Fruit fly (Drosophila melanogaster): Measurements from ENCODE around the gene wrm2.

Gene wrm2

DNA sequence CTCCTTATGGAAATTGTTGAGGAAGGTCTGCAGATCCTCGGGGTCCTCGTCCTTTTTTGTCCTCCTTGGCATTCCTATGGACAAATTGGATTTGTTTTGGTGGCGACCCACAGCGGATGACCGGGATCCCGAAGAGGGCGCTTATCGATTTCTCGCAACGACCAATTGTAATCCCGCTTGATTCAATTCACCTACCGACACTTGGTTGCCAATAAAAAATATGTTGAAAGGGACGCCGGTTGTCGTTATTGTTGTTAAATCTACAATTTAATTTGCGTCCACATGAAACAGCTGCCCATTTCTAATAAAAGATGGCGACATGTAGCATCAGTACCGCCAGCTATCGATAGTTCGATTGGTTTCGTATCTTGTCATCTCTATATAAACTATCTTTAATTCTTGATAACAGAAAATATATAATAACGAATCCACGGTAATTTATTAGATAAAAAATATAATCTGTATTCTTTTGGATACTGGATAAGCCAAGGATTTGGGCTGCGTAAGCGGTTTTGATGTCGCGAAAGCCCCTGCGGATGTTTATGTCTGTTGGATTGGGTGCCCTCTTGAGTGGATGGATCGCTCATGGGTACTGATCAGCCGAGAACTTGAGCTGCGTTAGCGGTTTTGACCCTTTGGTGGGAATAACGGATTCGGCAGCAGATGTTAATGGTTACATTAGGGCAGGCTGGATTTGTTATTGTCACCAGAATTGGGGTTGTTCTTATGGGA is 21.5 kb upstream of the wrm2 start, which contains the start of gene CTCF:
Gene CTCF (minus strand): TSS at position 328 of the 732 bp plus-strand sequence.
- TF ChIP-seq CG32006 (GFP tag; optimal IDR thresholded peaks at IDR 0.05) (no peak), CG1621 (tag; optimal IDR thresholded peaks at IDR 0.05) (peak; percentile 24), CG3919 (GFP tag; optimal IDR thresholded peaks at IDR 0.05) (peak; percentile 44), Sox14 (GFP tag; optimal IDR thresholded peaks at IDR 0.05) (peak; percentile 44), CG31627 (GFP tag; optimal IDR thresholded peaks at IDR 0.05) (peak; percentile 43), topi (GFP tag; optimal IDR thresholded peaks at IDR 0.05) (peak; percentile 36), CG6792 (GFP tag; optimal IDR thresholded peaks at IDR 0.05) (no peak), Ets96B (tag; optimal IDR thresholded peaks at IDR 0.05) (no peak), CG8319 (GFP tag; optimal IDR thresholded peaks at IDR 0.05) (no peak), CG6163 (GFP tag; IDR thresholded peaks at IDR 0.05) (no peak), Hr39 (GFP tag; optimal IDR thresholded peaks at IDR 0.05) (no peak), Eip75B (GFP tag; optimal IDR thresholded peaks at IDR 0.05) (no peak), Sox102F (GFP tag; optimal IDR thresholded peaks at IDR 0.05) (no peak), CG10631 (GFP tag; optimal IDR thresholded peaks at IDR 0.05) (peak; percentile 1), CG16779 (tag; optimal IDR thresholded peaks at IDR 0.05) (no peak), salr (GFP tag; optimal IDR thresholded peaks at IDR 0.05) (no peak), Hr4 (GFP tag; optimal IDR thresholded peaks at IDR 0.05) (no peak), cyc (GFP tag; optimal IDR thresholded peaks at IDR 0.05) (peak; percentile 38), lz (GFP tag; optimal IDR thresholded peaks at IDR 0.05) (peak; percentile 58), CG3032 (tag; optimal IDR thresholded peaks at IDR 0.05) (peak; percentile 56), fkh (GFP tag; optimal IDR thresholded peaks at IDR 0.05) (no peak), CG8119 (GFP tag; IDR thresholded peaks at IDR 0.05) (no peak), svp (GFP tag) (no peak), CG11294 (GFP tag; IDR thresholded peaks at IDR 0.05) (no peak), Gug (GFP tag; IDR thresholded peaks at IDR 0.05) (no peak), CG9139 (GFP tag; optimal IDR thresholded peaks at IDR 0.05) (no peak), Hr38 (GFP tag; optimal IDR thresholded peaks at IDR 0.05) (no peak), CG6854 (GFP tag; optimal IDR thresholded peaks at IDR 0.05) (no peak), Eip78C (GFP tag) (peak; percentile 71), dac (GFP tag; optimal IDR thresholded peaks at IDR 0.05) (no peak), OdsH (GFP tag; optimal IDR thresholded peaks at IDR 0.05) (no peak), CG7368 (GFP tag; optimal IDR thresholded peaks at IDR 0.05) (peak; percentile 10), ss (GFP tag; optimal IDR thresholded peaks at IDR 0.05) (peak in 1 of 2 experiments; percentile 1), esn (GFP tag; optimal IDR thresholded peaks at IDR 0.05) (peak; percentile 67), net (GFP tag; optimal IDR thresholded peaks at IDR 0.05) (peak; percentile 6)

- TF ChIP-seq fkh (GFP tag; optimal IDR thresholded peaks at IDR 0.05) (peak; percentile 79), ss (GFP tag; optimal IDR thresholded peaks at IDR 0.05) (no peak)
These were observed 14.3 kb upstream of the wrm2 start for dm6 chr3L:7349311-7349710.

- TF ChIP-seq salr (GFP tag; optimal IDR thresholded peaks at IDR 0.05) (no peak), CG6854 (GFP tag; optimal IDR thresholded peaks at IDR 0.05) (peak; percentile 65), Lpt (GFP tag; optimal IDR thresholded peaks at IDR 0.05) (no peak), fd85E (GFP tag; optimal IDR thresholded peaks at IDR 0.05) (no peak), eg (GFP tag; IDR thresholded peaks at IDR 0.05) (no peak; the same call in 2 of the 3 replicates), Hr4 (GFP tag; optimal IDR thresholded peaks at IDR 0.05) (no peak), topi (GFP tag; optimal IDR thresholded peaks at IDR 0.05) (peak; percentile 38), CG34406 (GFP tag; optimal IDR thresholded peaks at IDR 0.05) (no peak), spab (GFP tag; optimal IDR thresholded peaks at IDR 0.05) (no peak), CG3032 (tag; optimal IDR thresholded peaks at IDR 0.05) (peak; percentile 33), CG6276 (GFP tag; optimal IDR thresholded peaks at IDR 0.05) (no peak), Sox15 (GFP tag; optimal IDR thresholded peaks at IDR 0.05) (no peak), Met (GFP tag; optimal IDR thresholded peaks at IDR 0.05) (no peak), CG31627 (GFP tag; optimal IDR thresholded peaks at IDR 0.05) (peak; percentile 50), Sox102F (GFP tag; optimal IDR thresholded peaks at IDR 0.05) (no peak), dac (GFP tag; optimal IDR thresholded peaks at IDR 0.05) (no peak), Hr39 (GFP tag; optimal IDR thresholded peaks at IDR 0.05) (peak; percentile 31), cyc (GFP tag; optimal IDR thresholded peaks at IDR 0.05) (peak; percentile 23), Ets21C (GFP tag; optimal IDR thresholded peaks at IDR 0.05) (no peak), fkh (GFP tag; optimal IDR thresholded peaks at IDR 0.05) (peak; percentile 74), CG32006 (GFP tag; optimal IDR thresholded peaks at IDR 0.05) (peak; percentile 15), Sox14 (GFP tag; optimal IDR thresholded peaks at IDR 0.05) (peak; percentile 41), CG10631 (GFP tag; optimal IDR thresholded peaks at IDR 0.05) (peak; percentile 60), CG15336 (GFP tag; IDR thresholded peaks at IDR 0.05) (no peak), Gug (GFP tag; IDR thresholded peaks at IDR 0.05) (no peak), CG16779 (tag; optimal IDR thresholded peaks at IDR 0.05) (no peak)
These were observed 13.1 kb upstream of the wrm2 start, which contains the start of the genes Srp19 and qm for dm6 chr3L:7347984-7348631. Srp19 (minus strand) TSS chr3L:7348034. qm (plus strand) TSS chr3L:7348313.
